Worm (Caenorhabditis elegans) whole organism, L3 larva: ENCODE measurements around the gene clh-4.

Experiments used
- R02D3.7 ChIP-seq: fragments of 150-350 bp; optimal IDR thresholded peaks from 2 replicates; lab custom pipeline; 2014; ENCODE audit warnings: missing biosample characterization, missing genetic modification characterization
- ZK546.5 ChIP-seq: sonication (generic microtip); optimal IDR thresholded peaks from 2 replicates; lab custom pipeline; 2017; ENCODE audit warnings: missing biosample characterization, missing genetic modification characterization
- aly-2 ChIP-seq: fragments of 150-350 bp; optimal IDR thresholded peaks from 2 replicates; lab custom pipeline; 2014; ENCODE audit warnings: missing biosample characterization, missing genetic modification characterization
- ama-1 ChIP-seq: fragments of 150-350 bp; optimal IDR thresholded peaks from 2 replicates; lab custom pipeline; 2018
- ceh-16 ChIP-seq: sonication (generic microtip); optimal IDR thresholded peaks from 2 replicates; lab custom pipeline; 2017; ENCODE audit warnings: missing biosample characterization, missing genetic modification characterization
- ceh-28 ChIP-seq: fragments of 150-350 bp; optimal IDR thresholded peaks from 2 replicates; lab custom pipeline; 2014; ENCODE audit warnings: missing biosample characterization, missing genetic modification reagents, missing genetic modification characterization
- daf-12 ChIP-seq: fragments of 150-350 bp; optimal IDR thresholded peaks from 2 replicates; lab custom pipeline; 2014; ENCODE audit warnings: missing biosample characterization, missing genetic modification reagents, missing genetic modification characterization
- egl-27 ChIP-seq: sonication (generic microtip); optimal IDR thresholded peaks from 4 replicates; lab custom pipeline; 2017; ENCODE audit warnings: missing biosample characterization, missing genetic modification reagents, missing genetic modification characterization
- egl-5 ChIP-seq: fragments of 150-350 bp; optimal IDR thresholded peaks from 2 replicates; lab custom pipeline; 2017; ENCODE audit warnings: missing biosample characterization, missing genetic modification reagents, missing genetic modification characterization, inconsistent platforms
- elt-1 ChIP-seq: fragments of 150-350 bp; optimal IDR thresholded peaks from 2 replicates; lab custom pipeline; 2014; ENCODE audit warnings: missing biosample characterization, missing genetic modification characterization
- elt-2 ChIP-seq: sonication (generic microtip); optimal IDR thresholded peaks from 2 replicates; lab custom pipeline; 2016; ENCODE audit warnings: missing genetic modification reagents, mild to moderate bottlenecking, missing genetic modification characterization, missing compliant biosample characterization
- elt-3 ChIP-seq, 3 experiments: fragments of 150-350 bp in 1 of 3; sonication (generic microtip) in 2 of 3; optimal IDR thresholded peaks; 2 replicates in 2 of 3; 4 replicates in 1 of 3; lab custom pipeline; 2014 to 2017; ENCODE audit warnings: missing biosample characterization in 3 of 3, missing genetic modification characterization in 3 of 3
- eor-1 ChIP-seq, 2 experiments: fragments of 150-350 bp; optimal IDR thresholded peaks; 2 replicates each; lab custom pipeline; 2014 to 2018; ENCODE audit warnings: missing biosample characterization in 2 of 2, missing genetic modification characterization in 2 of 2
- fkh-10 ChIP-seq: sonication (generic microtip); optimal IDR thresholded peaks from 2 replicates; lab custom pipeline; 2017; ENCODE audit warnings: missing biosample characterization, missing genetic modification reagents, missing genetic modification characterization
- fos-1 ChIP-seq: fragments of 150-350 bp; optimal IDR thresholded peaks from 2 replicates; lab custom pipeline; 2014; ENCODE audit warnings: missing biosample characterization, missing genetic modification characterization
- hmg-11 ChIP-seq: sonication (generic microtip); optimal IDR thresholded peaks from 2 replicates; lab custom pipeline; 2016; ENCODE audit warnings: missing genetic modification characterization, missing compliant biosample characterization
- jun-1 ChIP-seq: fragments of 150-350 bp; optimal IDR thresholded peaks from 2 replicates; lab custom pipeline; 2014; ENCODE audit warnings: missing biosample characterization, missing genetic modification reagents, missing genetic modification characterization
- lin-39 ChIP-seq: fragments of 150-350 bp; optimal IDR thresholded peaks from 2 replicates; lab custom pipeline; 2018; ENCODE audit warnings: missing biosample characterization, missing genetic modification reagents, missing genetic modification characterization
- mdl-1 ChIP-seq: fragments of 150-350 bp; optimal IDR thresholded peaks from 2 replicates; lab custom pipeline; 2014; ENCODE audit warnings: missing biosample characterization, missing genetic modification characterization
- mml-1 ChIP-seq: fragments of 150-350 bp; sonication (generic microtip); optimal IDR thresholded peaks from 3 replicates; lab custom pipeline; 2014; ENCODE audit warnings: missing biosample characterization, missing genetic modification characterization
- nfya-1 ChIP-seq: sonication (generic microtip); optimal IDR thresholded peaks from 2 replicates; lab custom pipeline; 2017; ENCODE audit warnings: missing genetic modification characterization, mild to moderate bottlenecking, missing compliant biosample characterization, antibody characterized with exemption, moderate library complexity; ENCODE audit not compliant: insufficient read depth
- nhr-11 ChIP-seq: fragments of 150-350 bp; optimal IDR thresholded peaks from 2 replicates; lab custom pipeline; 2014; ENCODE audit warnings: missing biosample characterization, missing genetic modification characterization
- nhr-23 ChIP-seq: fragments of 150-350 bp; optimal IDR thresholded peaks from 2 replicates; lab custom pipeline; 2014; ENCODE audit warnings: missing biosample characterization, missing genetic modification reagents, missing genetic modification characterization
- nhr-237 ChIP-seq: fragments of 150-350 bp; optimal IDR thresholded peaks from 2 replicates; lab custom pipeline; 2014; ENCODE audit warnings: missing biosample characterization, missing genetic modification characterization
- nhr-25 ChIP-seq: sonication (generic microtip); optimal IDR thresholded peaks from 2 replicates; lab custom pipeline; 2017; ENCODE audit warnings: missing biosample characterization, missing genetic modification characterization
- nhr-43 ChIP-seq: sonication (generic microtip); optimal IDR thresholded peaks from 2 replicates; lab custom pipeline; 2016; ENCODE audit warnings: mild to moderate bottlenecking, missing genetic modification characterization, missing compliant biosample characterization; ENCODE audit not compliant: poor library complexity, severe bottlenecking
- nhr-67 ChIP-seq: fragments of 150-350 bp; optimal IDR thresholded peaks from 2 replicates; lab custom pipeline; 2014; ENCODE audit warnings: missing biosample characterization, missing genetic modification characterization
- nhr-76 ChIP-seq: fragments of 150-350 bp; sonication (generic microtip); optimal IDR thresholded peaks from 5 replicates; lab custom pipeline; 2014; ENCODE audit warnings: missing biosample characterization, missing genetic modification characterization
- pha-4 ChIP-seq: fragments of 150-350 bp; optimal IDR thresholded peaks from 2 replicates; lab custom pipeline; 2014; ENCODE audit warnings: missing biosample characterization, missing genetic modification reagents, missing genetic modification characterization
- pqm-1 ChIP-seq: fragments of 150-350 bp; optimal IDR thresholded peaks from 2 replicates; lab custom pipeline; 2017; ENCODE audit warnings: missing biosample characterization, missing genetic modification characterization, inconsistent platforms
- sea-2 ChIP-seq: fragments of 150-350 bp; sonication (generic microtip); optimal IDR thresholded peaks from 4 replicates; lab custom pipeline; 2014; ENCODE audit warnings: missing biosample characterization, missing genetic modification reagents, missing genetic modification characterization
- snpc-4 ChIP-seq: fragments of 150-350 bp; optimal IDR thresholded peaks from 2 replicates; lab custom pipeline; 2014; ENCODE audit warnings: missing biosample characterization, missing genetic modification characterization
- tbx-2 ChIP-seq: sonication (generic microtip); optimal IDR thresholded peaks from 2 replicates; lab custom pipeline; 2016; ENCODE audit warnings: mild to moderate bottlenecking, missing genetic modification characterization, missing compliant biosample characterization
- unc-39 ChIP-seq: sonication (generic microtip); optimal IDR thresholded peaks from 4 replicates; lab custom pipeline; 2017; ENCODE audit warnings: missing biosample characterization, missing genetic modification characterization
- unc-62 ChIP-seq: fragments of 150-350 bp; sonication (generic microtip); optimal IDR thresholded peaks from 4 replicates; lab custom pipeline; 2014; ENCODE audit warnings: missing biosample characterization, missing genetic modification reagents, missing genetic modification characterization
- ztf-4 ChIP-seq: fragments of 150-350 bp; optimal IDR thresholded peaks from 2 replicates; lab custom pipeline; 2014; ENCODE audit warnings: missing biosample characterization, missing genetic modification characterization

clh-4 gene

DNA sequence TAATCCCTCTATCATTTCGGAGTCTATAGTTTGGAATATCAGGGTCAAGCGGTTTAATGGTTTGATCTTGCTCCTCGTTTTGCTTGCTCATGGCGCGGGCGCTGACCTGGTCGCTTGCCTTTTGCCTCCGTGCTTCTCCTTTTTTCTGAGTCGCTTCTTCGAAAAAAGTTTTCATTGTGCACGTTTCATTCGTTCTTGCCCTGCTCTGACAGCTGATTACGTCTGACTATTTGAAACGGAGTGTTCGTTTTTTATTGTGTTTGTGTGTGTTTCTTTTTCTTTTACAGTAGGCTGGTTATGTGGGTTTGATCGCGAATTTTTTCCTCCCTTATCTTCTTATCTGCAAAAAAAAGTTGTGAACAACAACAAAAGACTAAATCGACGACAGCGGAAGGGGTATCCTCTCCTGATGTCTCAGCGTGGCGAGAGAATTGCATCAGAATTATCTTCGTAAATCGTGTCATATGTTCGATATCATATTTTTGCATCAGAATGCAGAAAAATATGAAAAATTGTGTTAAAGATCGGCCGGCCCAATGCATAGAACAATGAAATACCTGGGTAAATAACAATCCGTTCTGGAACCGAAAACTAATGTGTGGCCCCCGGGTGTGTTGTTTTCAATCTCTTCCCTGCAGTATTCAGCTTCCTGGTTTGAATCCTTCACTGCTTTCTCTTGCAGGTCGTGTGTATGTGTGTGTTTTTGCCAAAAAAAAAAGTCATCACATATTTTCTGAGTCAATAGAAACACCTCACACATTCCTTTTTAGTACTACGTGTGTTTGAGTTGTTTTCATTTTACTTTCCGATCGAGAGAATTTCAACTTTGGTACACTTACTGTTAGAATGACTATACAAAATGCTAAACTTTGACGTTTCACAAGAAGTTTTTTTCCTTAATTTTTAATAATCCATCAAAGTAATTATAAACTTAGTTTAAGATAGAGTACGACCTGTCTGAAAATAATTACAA, 39.5 kb upstream of the clh-4 start, which contains the start of gene ZK470.4:
ZK470.4 (minus strand) TSS at position 175 of the 973 bp plus-strand sequence.
- TF ChIP-seq ama-1 (lab: Kevin White, UChicago) (peak; percentile 65), elt-2 (tag; lab: Kevin White, UChicago) (peak; percentile 33), nhr-11 (tag; lab: Kevin White, UChicago) (peak; percentile 43), elt-3 (tag; optimal IDR thresholded peaks at IDR 0.05; lab: Kevin White, UChicago) (peak in 1 of 3 experiments; percentile 11), nfya-1 (peak; percentile 45), lin-39 (tag; lab: Kevin White, UChicago) (no peak), jun-1 (no peak), ztf-4 (tag; lab: Kevin White, UChicago) (peak; percentile 73), pha-4 (peak; percentile 58)

DNA sequence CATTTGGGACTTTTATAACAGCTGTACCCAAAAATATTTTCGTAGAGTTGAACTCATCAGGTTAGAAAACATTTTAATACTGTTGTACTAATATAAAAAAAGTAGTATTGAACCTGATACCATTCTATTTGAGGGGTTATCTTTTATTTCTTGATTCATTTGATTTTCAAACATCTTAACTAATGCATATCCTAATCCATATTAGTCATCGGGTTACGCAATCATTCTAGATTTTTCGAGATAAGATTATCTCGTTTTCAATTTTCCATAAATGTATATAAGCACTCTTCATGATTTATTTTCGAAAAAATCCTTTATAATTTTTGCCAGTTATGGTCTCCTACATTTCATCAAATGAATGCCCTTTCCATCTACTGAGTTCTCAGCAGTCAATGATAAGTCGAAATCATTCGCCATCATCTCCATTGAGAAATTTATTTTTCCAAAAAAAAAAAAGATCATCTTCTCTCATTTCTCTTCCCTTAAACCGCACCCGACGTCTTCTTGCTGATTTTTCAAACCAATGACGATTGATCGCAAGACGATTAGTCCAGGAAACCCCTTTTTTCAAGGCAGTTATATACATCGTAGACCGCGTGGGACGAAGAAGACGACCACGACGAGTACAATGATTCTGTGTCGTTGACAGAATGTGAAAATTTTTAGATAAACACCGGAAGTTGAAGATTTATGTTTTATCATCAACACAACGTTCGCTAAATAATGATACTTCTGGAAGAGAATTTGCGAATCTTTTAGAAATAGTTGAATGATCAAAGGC, 38.2 kb upstream of the clh-4 start:
- TF ChIP-seq ztf-4 (tag; lab: Kevin White, UChicago) (no peak), fos-1 (tag; lab: Kevin White, UChicago) (no peak), ama-1 (lab: Kevin White, UChicago) (peak; percentile 54), nhr-237 (tag; lab: Kevin White, UChicago) (no peak), hmg-11 (no peak), tbx-2 (tag; lab: Kevin White, UChicago) (no peak), eor-1 (tag; optimal IDR thresholded peaks at IDR 0.05; lab: Kevin White, UChicago) (no peak), lin-39 (tag; lab: Kevin White, UChicago) (no peak), ZK546.5 (no peak), aly-2 (tag; lab: Kevin White, UChicago) (no peak), snpc-4 (tag; lab: Kevin White, UChicago) (peak; percentile 0), pha-4 (no peak), egl-5 (tag; lab: Kevin White, UChicago) (no peak), jun-1 (no peak), mml-1 (tag; lab: Kevin White, UChicago) (no peak), pqm-1 (tag; lab: Kevin White, UChicago) (no peak), unc-39 (tag; lab: Kevin White, UChicago) (no peak), egl-27 (no peak), ceh-16 (tag; lab: Kevin White, UChicago) (no peak), elt-1 (no peak), nhr-23 (tag; lab: Kevin White, UChicago) (peak; percentile 50), fkh-10 (GFP tag; lab: Kevin White, UChicago) (no peak), mdl-1 (tag; lab: Kevin White, UChicago) (no peak), nhr-43 (tag; lab: Kevin White, UChicago) (peak; percentile 68), nhr-76 (tag; lab: Kevin White, UChicago) (no peak), nhr-67 (tag; lab: Kevin White, UChicago) (no peak), daf-12 (tag; lab: Kevin White, UChicago) (no peak), nhr-25 (peak; percentile 46)
- TF ChIP-seq, all 47 proteins: peak for 5

ce11 chrX:4137452-4138164, 37.2 kb upstream of the clh-4 start:
- TF ChIP-seq jun-1 (peak; percentile 30), hmg-11 (peak; percentile 19), R02D3.7 (peak; percentile 9), sea-2 (GFP tag; lab: Kevin White, UChicago) (no peak), ama-1 (lab: Kevin White, UChicago) (peak; percentile 30), tbx-2 (tag; lab: Kevin White, UChicago) (no peak), nhr-23 (tag; lab: Kevin White, UChicago) (peak; percentile 41), nhr-67 (tag; lab: Kevin White, UChicago) (no peak), unc-62 (peak; percentile 33), egl-5 (tag; lab: Kevin White, UChicago) (peak; percentile 4), nfya-1 (peak; percentile 51), ceh-28 (tag; lab: Kevin White, UChicago) (peak; percentile 57), elt-2 (tag; lab: Kevin White, UChicago) (peak; percentile 23), lin-39 (tag; lab: Kevin White, UChicago) (peak; percentile 66), elt-3 (tag; optimal IDR thresholded peaks at IDR 0.05; lab: Kevin White, UChicago) (peak in 2 of 3 experiments; percentile 32 to 68), eor-1 (tag; optimal IDR thresholded peaks at IDR 0.05; lab: Kevin White, UChicago) (no peak), ztf-4 (tag; lab: Kevin White, UChicago) (no peak), nhr-43 (tag; lab: Kevin White, UChicago) (peak; percentile 65), mdl-1 (tag; lab: Kevin White, UChicago) (peak; percentile 29)
